Fruit fly (Drosophila melanogaster): Measurements from ENCODE around the gene PIG-S.
A peak's percentile ranks its signal among the peaks of the same experiment; 100 is the strongest.

Gene PIG-S

dm6 chr3R:24917814-24918636 is at the start of gene PIG-S, which contains the start of the genes sud1 and CG11168:
TSS of gene PIG-S (minus strand) at chr3R:24917864.
TSS of gene sud1 (minus strand) at chr3R:24917864.
TSS of gene CG11168 (plus strand) at chr3R:24918106.
- peak; percentile 30 for TF ChIP-seq pad (GFP tag; optimal IDR thresholded peaks at IDR 0.05)
- TF ChIP-seq Clk (GFP tag; optimal IDR thresholded peaks at IDR 0.05), result no peak
- no peak for TF ChIP-seq cnc (optimal IDR thresholded peaks at IDR 0.05)
- peak; percentile 51 for TF ChIP-seq toe (GFP tag; optimal IDR thresholded peaks at IDR 0.05)
- peak; percentile 15 for TF ChIP-seq kay (GFP tag; ENCODE audit: borderline replicate concordance)
- TF ChIP-seq CG33017 (tag; optimal IDR thresholded peaks at IDR 0.05), result peak; percentile 3
- peak; percentile 15 for TF ChIP-seq tj (GFP tag; optimal IDR thresholded peaks at IDR 0.05)
- TF ChIP-seq cic (GFP tag; optimal IDR thresholded peaks at IDR 0.05), result no peak
- TF ChIP-seq ovo (GFP tag; optimal IDR thresholded peaks at IDR 0.05), result no peak
- peak; percentile 58 for TF ChIP-seq CG7101 (tag; optimal IDR thresholded peaks at IDR 0.05)
- peak; percentile 11 for TF ChIP-seq Mnt (GFP tag; optimal IDR thresholded peaks at IDR 0.05)
- TF ChIP-seq CG7045 (GFP tag; optimal IDR thresholded peaks at IDR 0.05), result no peak
- peak; percentile 44 for TF ChIP-seq bab1 (GFP tag; optimal IDR thresholded peaks at IDR 0.05)
- peak; percentile 2 for TF ChIP-seq Hr96 (GFP tag; optimal IDR thresholded peaks at IDR 0.05)
- TF ChIP-seq CG5204 (GFP tag; optimal IDR thresholded peaks at IDR 0.05), result no peak
- TF ChIP-seq CG12768 (GFP tag; optimal IDR thresholded peaks at IDR 0.05), result no peak
- peak; percentile 18 for TF ChIP-seq CG11617 (GFP tag; optimal IDR thresholded peaks at IDR 0.05)
- no peak for TF ChIP-seq CG1620 (GFP tag; optimal IDR thresholded peaks at IDR 0.05)
- peak; percentile 52 for TF ChIP-seq CG14711 (tag; optimal IDR thresholded peaks at IDR 0.05)
- TF ChIP-seq Crg-1 (GFP tag; optimal IDR thresholded peaks at IDR 0.05), result peak; percentile 25

- no peak for TF ChIP-seq Clk (GFP tag; optimal IDR thresholded peaks at IDR 0.05)
- TF ChIP-seq Mnt (GFP tag; optimal IDR thresholded peaks at IDR 0.05), result no peak
- TF ChIP-seq toe (GFP tag; optimal IDR thresholded peaks at IDR 0.05), result no peak
- no peak for TF ChIP-seq CG11617 (GFP tag; optimal IDR thresholded peaks at IDR 0.05)
- TF ChIP-seq Hr96 (GFP tag; optimal IDR thresholded peaks at IDR 0.05), result no peak
- no peak for TF ChIP-seq CG5204 (GFP tag; optimal IDR thresholded peaks at IDR 0.05)
- TF ChIP-seq pad (GFP tag; optimal IDR thresholded peaks at IDR 0.05), result no peak
- no peak for TF ChIP-seq cnc (optimal IDR thresholded peaks at IDR 0.05)
- TF ChIP-seq Crg-1 (GFP tag; optimal IDR thresholded peaks at IDR 0.05), result no peak
- TF ChIP-seq cic (GFP tag; optimal IDR thresholded peaks at IDR 0.05), result no peak
- TF ChIP-seq kay (GFP tag; ENCODE audit: borderline replicate concordance), result no peak
- TF ChIP-seq CG12768 (GFP tag; optimal IDR thresholded peaks at IDR 0.05), result no peak
- TF ChIP-seq CG7045 (GFP tag; optimal IDR thresholded peaks at IDR 0.05), result no peak
- no peak for TF ChIP-seq CG1620 (GFP tag; optimal IDR thresholded peaks at IDR 0.05)
- no peak for TF ChIP-seq CG33017 (tag; optimal IDR thresholded peaks at IDR 0.05)
- no peak for TF ChIP-seq tj (GFP tag; optimal IDR thresholded peaks at IDR 0.05)
- TF ChIP-seq CG14711 (tag; optimal IDR thresholded peaks at IDR 0.05), result no peak
Observed at dm6 chr3R:24966578-24966977, 48.9 kb upstream of the PIG-S start.

- TF ChIP-seq toe (GFP tag; optimal IDR thresholded peaks at IDR 0.05), result no peak
- no peak for TF ChIP-seq ovo (GFP tag; optimal IDR thresholded peaks at IDR 0.05)
- TF ChIP-seq Clk (GFP tag; optimal IDR thresholded peaks at IDR 0.05), result no peak
Observed at dm6 chr3R:24965403-24965802, 47.7 kb upstream of the PIG-S start.

dm6 chr3R:24962470-24962869 is 44.8 kb upstream of the PIG-S start:
- no peak for TF ChIP-seq Mnt (GFP tag; optimal IDR thresholded peaks at IDR 0.05)
- TF ChIP-seq CG1620 (GFP tag; optimal IDR thresholded peaks at IDR 0.05), result no peak
- TF ChIP-seq CG7101 (tag; optimal IDR thresholded peaks at IDR 0.05), result no peak
- no peak for TF ChIP-seq CG7045 (GFP tag; optimal IDR thresholded peaks at IDR 0.05)
- no peak for TF ChIP-seq ovo (GFP tag; optimal IDR thresholded peaks at IDR 0.05)
- TF ChIP-seq CG33017 (tag; optimal IDR thresholded peaks at IDR 0.05), result no peak
- TF ChIP-seq kay (GFP tag; ENCODE audit: borderline replicate concordance), result no peak
- no peak for TF ChIP-seq CG12768 (GFP tag; optimal IDR thresholded peaks at IDR 0.05)
- no peak for TF ChIP-seq bab1 (GFP tag; optimal IDR thresholded peaks at IDR 0.05)
- TF ChIP-seq Crg-1 (GFP tag; optimal IDR thresholded peaks at IDR 0.05), result no peak
- no peak for TF ChIP-seq CG14711 (tag; optimal IDR thresholded peaks at IDR 0.05)
- TF ChIP-seq Hr96 (GFP tag; optimal IDR thresholded peaks at IDR 0.05), result no peak
- TF ChIP-seq pad (GFP tag; optimal IDR thresholded peaks at IDR 0.05), result no peak
- TF ChIP-seq CG5204 (GFP tag; optimal IDR thresholded peaks at IDR 0.05), result no peak
- TF ChIP-seq toe (GFP tag; optimal IDR thresholded peaks at IDR 0.05), result no peak
- no peak for TF ChIP-seq CG11617 (GFP tag; optimal IDR thresholded peaks at IDR 0.05)

- TF ChIP-seq CG1620 (GFP tag; optimal IDR thresholded peaks at IDR 0.05) (no peak), Mnt (GFP tag; optimal IDR thresholded peaks at IDR 0.05) (no peak), cnc (optimal IDR thresholded peaks at IDR 0.05) (no peak), cic (GFP tag; optimal IDR thresholded peaks at IDR 0.05) (no peak), toe (GFP tag; optimal IDR thresholded peaks at IDR 0.05) (no peak), CG7101 (tag; optimal IDR thresholded peaks at IDR 0.05) (no peak), CG11617 (GFP tag; optimal IDR thresholded peaks at IDR 0.05) (no peak), CG14711 (tag; optimal IDR thresholded peaks at IDR 0.05) (no peak), CG5204 (GFP tag; optimal IDR thresholded peaks at IDR 0.05) (no peak), bab1 (GFP tag; optimal IDR thresholded peaks at IDR 0.05) (no peak), Crg-1 (GFP tag; optimal IDR thresholded peaks at IDR 0.05) (no peak), CG12768 (GFP tag; optimal IDR thresholded peaks at IDR 0.05) (no peak), Hr96 (GFP tag; optimal IDR thresholded peaks at IDR 0.05) (no peak), ovo (GFP tag; optimal IDR thresholded peaks at IDR 0.05) (no peak), CG33017 (tag; optimal IDR thresholded peaks at IDR 0.05) (no peak), Clk (GFP tag; optimal IDR thresholded peaks at IDR 0.05) (no peak), kay (GFP tag; ENCODE audit: borderline replicate concordance) (no peak), pad (GFP tag; optimal IDR thresholded peaks at IDR 0.05) (no peak), tj (GFP tag; optimal IDR thresholded peaks at IDR 0.05) (no peak)
Observed at dm6 chr3R:24953152-24953551, 35.5 kb upstream of the PIG-S start.

Data from whole organism, adult.